Fruit fly (Drosophila melanogaster) whole organism, embryonic: ENCODE results near the gene CG9839.

ENCODE experiments used
- Awh ChIP-seq: fragments of 200-800 bp; sonication (Bioruptor generic); IDR thresholded peaks from 2 replicates; pipeline ENCODE4, ENCODE4 v1.3.6; 2022; ENCODE audit warnings: missing biosample characterization, missing genetic modification characterization
- Bteb2 ChIP-seq: fragments of 200-800 bp; sonication (Bioruptor generic); optimal IDR thresholded peaks from 2 replicates; lab custom pipeline; 2016; ENCODE audit warnings: missing biosample characterization, missing genetic modification characterization
- CG1024 ChIP-seq: fragments of 200-800 bp; sonication (Bioruptor generic); IDR thresholded peaks from 2 replicates; pipeline ENCODE4 v1.3.6; 2022; ENCODE audit warnings: missing biosample characterization, missing genetic modification characterization
- CG11398 ChIP-seq: fragments of 200-800 bp; sonication (Bioruptor generic); optimal IDR thresholded peaks from 2 replicates; lab custom pipeline; 2016; ENCODE audit warnings: missing biosample characterization, missing genetic modification characterization
- CG11456 ChIP-seq: fragments of 200-800 bp; sonication (Bioruptor generic); IDR thresholded peaks from 3 replicates; pipeline ENCODE4 v1.3.6; 2022; ENCODE audit warnings: missing biosample characterization, missing genetic modification characterization
- CG11560 ChIP-seq: fragments of 200-800 bp; sonication (Bioruptor generic); IDR thresholded peaks from 3 replicates; pipeline ENCODE4 v1.3.6; 2022; ENCODE audit warnings: missing biosample characterization, missing genetic modification characterization
- CG12219 ChIP-seq: fragments of 200-800 bp; sonication (Bioruptor generic); optimal IDR thresholded peaks from 3 replicates; lab custom pipeline; 2018; ENCODE audit warnings: missing biosample characterization, mild to moderate bottlenecking, missing genetic modification characterization
- CG17802 ChIP-seq: fragments of 200-800 bp; sonication (Bioruptor generic); optimal IDR thresholded peaks from 2 replicates; lab custom pipeline; 2018; ENCODE audit warnings: missing biosample characterization, mild to moderate bottlenecking, missing genetic modification characterization, moderate library complexity
- CG2199 ChIP-seq: fragments of 200-800 bp; sonication (Bioruptor generic); IDR thresholded peaks from 3 replicates; pipeline ENCODE4 v1.3.6; 2022; ENCODE audit warnings: missing biosample characterization, missing genetic modification characterization
- CG2202 ChIP-seq: fragments of 200-800 bp; sonication (Bioruptor generic); optimal IDR thresholded peaks from 2 replicates; lab custom pipeline; 2018; ENCODE audit warnings: missing biosample characterization, mild to moderate bottlenecking, missing genetic modification characterization
- CG2678 ChIP-seq: fragments of 200-800 bp; sonication (Bioruptor generic); optimal IDR thresholded peaks from 3 replicates; lab custom pipeline; 2019; ENCODE audit warnings: missing biosample characterization, mild to moderate bottlenecking, missing genetic modification characterization, moderate library complexity
- CG3726 ChIP-seq: fragments of 200-800 bp; sonication (Bioruptor generic); IDR thresholded peaks from 3 replicates; pipeline ENCODE4, ENCODE4 v1.3.6; 2022; ENCODE audit warnings: missing biosample characterization, missing genetic modification characterization
- CG4328 ChIP-seq: fragments of 200-800 bp; sonication (Bioruptor generic); optimal IDR thresholded peaks from 3 replicates; lab custom pipeline; 2017; ENCODE audit warnings: missing biosample characterization, missing genetic modification reagents, missing genetic modification characterization
- CG4854 ChIP-seq: fragments of 200-800 bp; sonication (Bioruptor generic); optimal IDR thresholded peaks from 2 replicates; lab custom pipeline; 2016; ENCODE audit warnings: missing biosample characterization, missing genetic modification characterization, inconsistent platforms
- CG7928 ChIP-seq: fragments of 200-800 bp; sonication (Bioruptor generic); optimal IDR thresholded peaks from 2 replicates; lab custom pipeline; 2017; ENCODE audit warnings: missing biosample characterization, mild to moderate bottlenecking, missing genetic modification characterization
- CG8924 ChIP-seq: fragments of 200-800 bp; optimal IDR thresholded peaks from 3 replicates; lab custom pipeline; 2019; ENCODE audit warnings: missing biosample characterization, mild to moderate bottlenecking, missing genetic modification characterization, moderate library complexity
- Chrac-16 ChIP-seq: fragments of 200-800 bp; sonication (Bioruptor generic); optimal IDR thresholded peaks from 3 replicates; lab custom pipeline; 2016; ENCODE audit warnings: missing biosample characterization, missing genetic modification characterization
- D19B ChIP-seq: fragments of 200-800 bp; sonication (Bioruptor generic); optimal IDR thresholded peaks from 2 replicates; lab custom pipeline; 2017; ENCODE audit warnings: missing biosample characterization, mild to moderate bottlenecking, missing genetic modification characterization
- Dfd ChIP-seq, 2 experiments: fragments of >200 bp; optimal IDR thresholded peaks; 2 replicates each; lab custom pipeline; 2017; ENCODE audit warnings: missing biosample characterization in 2 of 2, missing genetic modification characterization in 2 of 2
- Doc2 ChIP-seq: fragments of 200-800 bp; sonication (Bioruptor generic); IDR thresholded peaks from 2 replicates; pipeline ENCODE4 v1.3.6; 2022; ENCODE audit warnings: missing biosample characterization, missing genetic modification characterization
- E2f1 ChIP-seq: fragments of 200-800 bp; sonication (Bioruptor generic); IDR thresholded peaks from 2 replicates; pipeline ENCODE4 v1.3.6; 2022; ENCODE audit warnings: missing biosample characterization, missing genetic modification characterization
- H15 ChIP-seq: fragments of 200-800 bp; sonication (Bioruptor generic); IDR thresholded peaks from 3 replicates; pipeline ENCODE4 v1.3.6; 2022; ENCODE audit warnings: missing biosample characterization, missing genetic modification characterization
- H2.0 ChIP-seq: fragments of 200-800 bp; sonication (Bioruptor generic); IDR thresholded peaks from 2 replicates; pipeline ENCODE4 v1.3.6; 2022; ENCODE audit warnings: missing biosample characterization, missing genetic modification characterization
- Hmx ChIP-seq: fragments of 200-800 bp; sonication (Bioruptor generic); optimal IDR thresholded peaks from 2 replicates; lab custom pipeline; 2016; ENCODE audit warnings: missing biosample characterization, missing genetic modification characterization
- MTF-1 ChIP-seq: fragments of 200-800 bp; sonication (Bioruptor generic); optimal IDR thresholded peaks from 2 replicates; lab custom pipeline; 2018; ENCODE audit warnings: missing biosample characterization, mild to moderate bottlenecking, missing genetic modification characterization, borderline replicate concordance
- Mad ChIP-seq: fragments of 200-800 bp; sonication (Bioruptor generic); optimal IDR thresholded peaks from 2 replicates; lab custom pipeline; 2016; ENCODE audit warnings: missing biosample characterization, missing genetic modification characterization
- Nf-YC ChIP-seq: fragments of 200-800 bp; optimal IDR thresholded peaks from 3 replicates; lab custom pipeline; 2019; ENCODE audit warnings: missing biosample characterization, mild to moderate bottlenecking, missing genetic modification characterization, moderate library complexity
- Oli ChIP-seq: fragments of 200-800 bp; sonication (Bioruptor generic); optimal IDR thresholded peaks from 2 replicates; lab custom pipeline; 2018; ENCODE audit warnings: missing biosample characterization, mild to moderate bottlenecking, missing genetic modification characterization, moderate library complexity
- Rfx ChIP-seq: fragments of 200-800 bp; sonication (Bioruptor generic); IDR thresholded peaks from 2 replicates; pipeline ENCODE4 v1.3.6; 2022; ENCODE audit warnings: missing biosample characterization, missing genetic modification characterization
- Sox102F ChIP-seq: fragments of 200-800 bp; sonication (Bioruptor generic); optimal IDR thresholded peaks from 2 replicates; lab custom pipeline; 2018; ENCODE audit warnings: missing biosample characterization, mild to moderate bottlenecking, missing genetic modification characterization, moderate library complexity
- Taf1 ChIP-seq: fragments of 200-800 bp; sonication (Bioruptor generic); IDR thresholded peaks from 2 replicates; pipeline ENCODE4 v1.3.6; 2022; ENCODE audit warnings: missing biosample characterization, missing genetic modification characterization
- Xbp1 ChIP-seq: fragments of 200-800 bp; sonication (Bioruptor generic); optimal IDR thresholded peaks from 3 replicates; lab custom pipeline; 2016; ENCODE audit warnings: missing biosample characterization, mild to moderate bottlenecking, missing genetic modification characterization
- abd-A ChIP-seq: fragments of 200-800 bp; sonication (Bioruptor generic); optimal IDR thresholded peaks from 3 replicates; lab custom pipeline; 2019; ENCODE audit warnings: missing biosample characterization, mild to moderate bottlenecking, missing genetic modification characterization, moderate library complexity
- az2 ChIP-seq: fragments of 200-800 bp; sonication (Bioruptor generic); optimal IDR thresholded peaks from 3 replicates; lab custom pipeline; 2016; ENCODE audit warnings: missing biosample characterization, missing genetic modification characterization
- crp ChIP-seq, 2 experiments: fragments of 200-800 bp; sonication (Bioruptor generic); optimal IDR thresholded peaks; 2 replicates in 1 of 2; 3 replicates in 1 of 2; lab custom pipeline; 2017; ENCODE audit warnings: missing biosample characterization in 2 of 2, missing genetic modification characterization in 2 of 2, mild to moderate bottlenecking in 1 of 2, moderate library complexity in 1 of 2
- danr ChIP-seq: fragments of 200-800 bp; sonication (Bioruptor generic); IDR thresholded peaks from 2 replicates; pipeline ENCODE4 v1.3.6; 2022; ENCODE audit warnings: missing biosample characterization, missing genetic modification characterization
- dysf ChIP-seq: fragments of 200-800 bp; sonication (Bioruptor generic); IDR thresholded peaks from 3 replicates; pipeline ENCODE4 v1.3.6; 2022; ENCODE audit warnings: missing biosample characterization, missing genetic modification characterization
- ftz-f1 ChIP-seq: fragments of 200-800 bp; sonication (Bioruptor generic); optimal IDR thresholded peaks from 2 replicates; lab custom pipeline; 2016; ENCODE audit warnings: missing biosample characterization, missing genetic modification characterization
- hbn ChIP-seq: fragments of 200-800 bp; sonication (Bioruptor generic); IDR thresholded peaks from 2 replicates; pipeline ENCODE4 v1.3.6; 2022; ENCODE audit warnings: missing biosample characterization, missing genetic modification characterization; ENCODE audit not compliant: partially characterized antibody
- jing ChIP-seq: fragments of 200-800 bp; sonication (Bioruptor generic); optimal IDR thresholded peaks from 2 replicates; lab custom pipeline; 2018; ENCODE audit warnings: missing biosample characterization, mild to moderate bottlenecking, missing genetic modification characterization
- kay ChIP-seq: fragments of 200-800 bp; sonication (Bioruptor generic); optimal IDR thresholded peaks from 2 replicates; lab custom pipeline; 2016; ENCODE audit warnings: missing biosample characterization, missing genetic modification characterization
- mld ChIP-seq: fragments of 200-800 bp; sonication (Bioruptor generic); IDR thresholded peaks from 3 replicates; pipeline ENCODE4 v1.3.6; 2022; ENCODE audit warnings: missing biosample characterization, missing genetic modification characterization; ENCODE audit not compliant: partially characterized antibody
- phol ChIP-seq: fragments of 200-800 bp; sonication (Bioruptor generic); optimal IDR thresholded peaks from 3 replicates; lab custom pipeline; 2018; ENCODE audit warnings: missing biosample characterization, mild to moderate bottlenecking, missing genetic modification characterization, moderate library complexity
- repo ChIP-seq: fragments of 200-800 bp; sonication (Bioruptor generic); optimal IDR thresholded peaks from 2 replicates; lab custom pipeline; 2016; ENCODE audit warnings: missing biosample characterization, missing genetic modification characterization
- sc ChIP-seq, 3 experiments: fragments of >200 bp in 2 of 3; fragments of 200-800 bp in 1 of 3; sonication (Bioruptor generic) in 1 of 3; optimal IDR thresholded peaks; 2 replicates in 2 of 3; 3 replicates in 1 of 3; lab custom pipeline; 2017; ENCODE audit warnings: mild to moderate bottlenecking in 1 of 3, missing biosample characterization in 1 of 3, missing genetic modification characterization in 1 of 3, missing genetic modification reagents in 1 of 3
- shn ChIP-seq: fragments of 200-800 bp; sonication (Bioruptor generic); optimal IDR thresholded peaks from 3 replicates; lab custom pipeline; 2016; ENCODE audit warnings: missing biosample characterization, missing genetic modification characterization
- sima ChIP-seq: fragments of 200-800 bp; sonication (Bioruptor generic); optimal IDR thresholded peaks from 2 replicates; lab custom pipeline; 2016; ENCODE audit warnings: missing biosample characterization, missing genetic modification characterization
- trh ChIP-seq: fragments of 200-800 bp; sonication (Bioruptor generic); optimal IDR thresholded peaks from 2 replicates; lab custom pipeline; 2016; ENCODE audit warnings: missing biosample characterization, missing genetic modification characterization
- unc-4 ChIP-seq: fragments of 200-800 bp; sonication (Bioruptor generic); IDR thresholded peaks from 2 replicates; pipeline ENCODE4 v1.3.6; 2022; ENCODE audit warnings: missing biosample characterization, missing genetic modification characterization; ENCODE audit not compliant: partially characterized antibody
- z ChIP-seq: fragments of 200-800 bp; sonication (Bioruptor generic); IDR thresholded peaks from 3 replicates; pipeline ENCODE4 v1.3.6; 2022; ENCODE audit warnings: missing biosample characterization, missing genetic modification characterization
- zfh1 ChIP-seq: fragments of 200-800 bp; sonication (Bioruptor generic); IDR thresholded peaks from 3 replicates; pipeline ENCODE4 v1.3.6; 2022; ENCODE audit warnings: missing biosample characterization, missing genetic modification characterization

Gene CG9839

DNA sequence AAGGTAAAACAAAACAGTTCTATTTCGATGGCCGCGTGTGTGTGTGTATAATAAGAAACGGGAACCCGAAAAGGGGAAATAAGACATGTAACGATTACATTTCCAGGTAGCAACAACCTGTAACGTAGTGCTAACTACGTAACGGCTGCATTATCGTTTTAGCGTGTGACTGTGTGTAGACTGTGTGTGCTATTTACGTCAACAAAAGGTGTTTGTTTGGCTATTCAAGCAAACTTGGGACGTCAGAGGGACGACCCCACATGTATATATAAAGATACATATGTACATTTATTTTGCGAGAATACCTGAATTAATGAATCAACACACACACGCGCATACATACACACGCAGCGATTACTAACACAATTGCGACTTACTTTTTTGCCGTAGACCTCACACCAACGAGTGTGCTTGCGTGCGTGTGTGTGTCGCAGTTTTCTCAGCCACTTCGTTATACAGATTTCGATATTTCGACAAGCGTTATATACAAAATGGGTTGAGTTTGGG, 14.0 kb upstream of the CG9839 start (continued):
- TF ChIP-seq MTF-1 (GFP tag; lab: Kevin White, UChicago) (peak; percentile 2), repo (GFP tag; lab: Kevin White, UChicago) (no peak), sima (no peak), hbn (GFP tag; lab: Robert Waterston, UW) (no peak), Nf-YC (tag; lab: Kevin White, UChicago) (no peak), Oli (tag; lab: Kevin White, UChicago) (no peak), z (GFP tag; lab: Robert Waterston, UW) (no peak), kay (GFP tag; lab: Kevin White, UChicago) (no peak), shn (GFP tag; lab: Kevin White, UChicago) (no peak), Hmx (no peak), Sox102F (GFP tag; lab: Kevin White, UChicago) (no peak), CG11456 (GFP tag; lab: Robert Waterston, UW) (peak; percentile 51; the same call in 1 of the 3 replicates), Bteb2 (no peak), E2f1 (GFP tag; lab: Robert Waterston, UW) (no peak; the same call in 1 of the 2 replicates), abd-A (peak; percentile 26), CG12219 (GFP tag; lab: Kevin White, UChicago) (peak; percentile 11), phol (tag; lab: Kevin White, UChicago) (no peak), crp (GFP tag; optimal IDR thresholded peaks at IDR 0.05; lab: Kevin White, UChicago) (no peak), Awh (no peak), CG4328 (GFP tag; lab: Kevin White, UChicago) (peak; percentile 18), jing (no peak), CG2678 (tag; lab: Kevin White, UChicago) (peak; percentile 42), Dfd (GFP tag; optimal IDR thresholded peaks at IDR 0.05; lab: Kevin White, UChicago) (no peak), ftz-f1 (no peak), H2.0 (GFP tag; lab: Robert Waterston, UW) (no peak), D19B (no peak), Xbp1 (GFP tag; lab: Kevin White, UChicago) (no peak), danr (GFP tag; lab: Robert Waterston, UW) (peak; percentile 34; the same call in 1 of the 2 replicates), CG2202 (tag; lab: Kevin White, UChicago) (no peak), Chrac-16 (GFP tag; lab: Kevin White, UChicago) (no peak), Taf1 (GFP tag; lab: Robert Waterston, UW) (no peak), mld (GFP tag; lab: Robert Waterston, UW) (no peak), CG2199 (GFP tag; lab: Robert Waterston, UW) (peak; percentile 42; the same call in 2 of the 3 replicates), CG1024 (GFP tag; lab: Robert Waterston, UW) (no peak), CG7928 (GFP tag; lab: Kevin White, UChicago) (no peak), CG11560 (tag; lab: Robert Waterston, UW) (no peak), CG3726 (GFP tag; lab: Robert Waterston, UW) (no peak), Mad (peak; percentile 13), H15 (GFP tag; lab: Robert Waterston, UW) (no peak), unc-4 (GFP tag; lab: Robert Waterston, UW) (no peak), CG4854 (GFP tag; lab: Kevin White, UChicago) (no peak), CG8924 (tag; lab: Kevin White, UChicago) (no peak), trh (GFP tag; lab: Kevin White, UChicago) (no peak), dysf (no peak), Rfx (GFP tag; lab: Robert Waterston, UW) (peak; percentile 47; the same call in 1 of the 2 replicates), az2 (GFP tag; lab: Kevin White, UChicago) (no peak), zfh1 (GFP tag; lab: Robert Waterston, UW) (peak; percentile 34; the same call in 1 of the 3 replicates), CG17802 (tag; lab: Kevin White, UChicago) (no peak), Doc2 (GFP tag; lab: Robert Waterston, UW) (no peak), CG11398 (no peak), sc (optimal IDR thresholded peaks at IDR 0.05; lab: Kevin White, UChicago) (no peak), sc (GFP tag; optimal IDR thresholded peaks at IDR 0.05; lab: Kevin White, UChicago) (no peak)
